Worm (Caenorhabditis elegans): Measurements from ENCODE around the gene gpa-2.

- no peak for TF ChIP-seq nhr-76 (tag; optimal IDR thresholded peaks at IDR 0.05)
- no peak for TF ChIP-seq lin-1 (GFP tag; IDR thresholded peaks at IDR 0.05)
- TF ChIP-seq unc-62 (GFP tag; optimal IDR thresholded peaks at IDR 0.05 in 1 of 2) = peak in 1 of 2 experiments; percentile 59
- TF ChIP-seq unc-62 (tag; optimal IDR thresholded peaks at IDR 0.05) = no peak
- no peak for TF ChIP-seq mdl-1 (tag; optimal IDR thresholded peaks at IDR 0.05)
- no peak for TF ChIP-seq nhr-41 (GFP tag; IDR thresholded peaks at IDR 0.05)
- TF ChIP-seq egl-27 (tag; optimal IDR thresholded peaks at IDR 0.05) = no peak
- TF ChIP-seq R02D3.7 (tag; optimal IDR thresholded peaks at IDR 0.05) = no peak
- TF ChIP-seq dmd-6 (GFP tag; IDR thresholded peaks at IDR 0.05) = no peak
These were observed 14.0 kb downstream of the gpa-2 start for ce11 chrV:8384809-8385208.
